Fruit fly (Drosophila melanogaster): ENCODE measurements around the gene tna.
A peak's percentile ranks its signal among the peaks of the same experiment; 100 is the strongest.

Gene tna

dm6 chr3L:10849620-10850302 is 14.4 kb downstream of the tna start (continued):
- TF ChIP-seq pzg (GFP tag; optimal IDR thresholded peaks at IDR 0.05): no peak
- TF ChIP-seq CG17186 (GFP tag; optimal IDR thresholded peaks at IDR 0.05): no peak
- peak; percentile 79 for TF ChIP-seq sens (GFP tag)
- TF ChIP-seq CG15696 (tag; optimal IDR thresholded peaks at IDR 0.05): peak; percentile 59
- TF ChIP-seq vnd (GFP tag; IDR thresholded peaks at IDR 0.05; ENCODE audit: partially characterized antibody): no peak
- no peak for TF ChIP-seq gro (GFP tag; optimal IDR thresholded peaks at IDR 0.05)
- no peak for TF ChIP-seq CG17568 (GFP tag; optimal IDR thresholded peaks at IDR 0.05)
- TF ChIP-seq ken (GFP tag; IDR thresholded peaks at IDR 0.05): 0 out of 3 replicates have a peak, but pooled peaks have one; percentile 23
- no peak for TF ChIP-seq CG8359 (GFP tag; optimal IDR thresholded peaks at IDR 0.05; ENCODE audit: borderline replicate concordance)
- TF ChIP-seq so (GFP tag; IDR thresholded peaks at IDR 0.05): no peak
- peak; percentile 51 for TF ChIP-seq az2 (GFP tag; optimal IDR thresholded peaks at IDR 0.05)
- no peak for TF ChIP-seq CG1602 (GFP tag; optimal IDR thresholded peaks at IDR 0.05)
- peak; percentile 30 for TF ChIP-seq CG4424 (GFP tag; optimal IDR thresholded peaks at IDR 0.05)
- TF ChIP-seq abd-A (tag; optimal IDR thresholded peaks at IDR 0.05): peak; percentile 87
- TF ChIP-seq HLH3B (GFP tag; IDR thresholded peaks at IDR 0.05): 0 out of 2 replicates have a peak, but pooled peaks have one; percentile 19
- peak; percentile 27 for TF ChIP-seq CG7839 (tag; optimal IDR thresholded peaks at IDR 0.05)
- no peak for TF ChIP-seq CG42726 (GFP tag; IDR thresholded peaks at IDR 0.05; ENCODE audit: partially characterized antibody)
- no peak for TF ChIP-seq CG13624 (GFP tag; optimal IDR thresholded peaks at IDR 0.05)
- TF ChIP-seq Fer1 (GFP tag; optimal IDR thresholded peaks at IDR 0.05): no peak
- TF ChIP-seq CG3995 (GFP tag; optimal IDR thresholded peaks at IDR 0.05): no peak
- no peak for TF ChIP-seq C15 (GFP tag; IDR thresholded peaks at IDR 0.05)
- TF ChIP-seq CG6683 (GFP tag; optimal IDR thresholded peaks at IDR 0.05): no peak
- no peak for TF ChIP-seq chn (GFP tag; optimal IDR thresholded peaks at IDR 0.05)
- TF ChIP-seq zen2 (GFP tag; IDR thresholded peaks at IDR 0.05; ENCODE audit: partially characterized antibody): no peak
- TF ChIP-seq CG2120 (GFP tag; optimal IDR thresholded peaks at IDR 0.05): peak; percentile 6
- no peak for TF ChIP-seq CG8089 (GFP tag; optimal IDR thresholded peaks at IDR 0.05)
- TF ChIP-seq CG12391 (tag; optimal IDR thresholded peaks at IDR 0.05): peak; percentile 42
- no peak for TF ChIP-seq lmd (GFP tag; IDR thresholded peaks at IDR 0.05)
- peak; percentile 93 for TF ChIP-seq CG2199 (GFP tag; IDR thresholded peaks at IDR 0.05)
- peak; percentile 29 for TF ChIP-seq Nf-YC (tag; optimal IDR thresholded peaks at IDR 0.05)
- no peak for TF ChIP-seq CG2116 (GFP tag; optimal IDR thresholded peaks at IDR 0.05)
- TF ChIP-seq CG2202 (tag; optimal IDR thresholded peaks at IDR 0.05): no peak
- TF ChIP-seq psq (GFP tag; optimal IDR thresholded peaks at IDR 0.05): peak; percentile 57
- TF ChIP-seq HLH54F (GFP tag; optimal IDR thresholded peaks at IDR 0.05): no peak
- TF ChIP-seq CG16779 (GFP tag; IDR thresholded peaks at IDR 0.05): no peak
- TF ChIP-seq CG12299 (tag; optimal IDR thresholded peaks at IDR 0.05): no peak
- TF ChIP-seq CG6175 (GFP tag; IDR thresholded peaks at IDR 0.05): no peak
- peak; percentile 31 for TF ChIP-seq zen (tag; optimal IDR thresholded peaks at IDR 0.05)
- no peak for TF ChIP-seq vfl (GFP tag; optimal IDR thresholded peaks at IDR 0.05)
- TF ChIP-seq Abd-B (GFP tag; optimal IDR thresholded peaks at IDR 0.05): peak; percentile 12
- no peak for TF ChIP-seq Lhr (GFP tag; optimal IDR thresholded peaks at IDR 0.05)
- TF ChIP-seq CG2678 (tag; optimal IDR thresholded peaks at IDR 0.05): peak; percentile 32
- TF ChIP-seq vvl (GFP tag; IDR thresholded peaks at IDR 0.05): peak; percentile 43
- TF ChIP-seq bcd (GFP tag; optimal IDR thresholded peaks at IDR 0.05): no peak
- no peak for TF ChIP-seq CG14667 (GFP tag; IDR thresholded peaks at IDR 0.05)
- no peak for TF ChIP-seq CG43689 (GFP tag; IDR thresholded peaks at IDR 0.05)
- no peak for TF ChIP-seq Taf1 (GFP tag; IDR thresholded peaks at IDR 0.05)
- TF ChIP-seq BEAF-32 (GFP tag; optimal IDR thresholded peaks at IDR 0.05): peak; percentile 32
- no peak for TF ChIP-seq tup (GFP tag; optimal IDR thresholded peaks at IDR 0.05)
- TF ChIP-seq pb (GFP tag; optimal IDR thresholded peaks at IDR 0.05): no peak

Data from whole organism, embryonic.